Fruit fly (Drosophila melanogaster): Measurements from ENCODE around the gene CG14739.

dm6 chr3R:12049113-12049512, at the start of gene CG14739:
- TF ChIP-seq CG8119 (GFP tag; IDR thresholded peaks at IDR 0.05) (no peak), cyc (GFP tag; optimal IDR thresholded peaks at IDR 0.05) (no peak), CG8319 (GFP tag; optimal IDR thresholded peaks at IDR 0.05) (no peak), esn (GFP tag; optimal IDR thresholded peaks at IDR 0.05) (no peak), CG6163 (GFP tag; IDR thresholded peaks at IDR 0.05) (no peak), Eip75B (GFP tag; optimal IDR thresholded peaks at IDR 0.05) (no peak), Gug (GFP tag; IDR thresholded peaks at IDR 0.05) (no peak)
